Fruit fly (Drosophila melanogaster): ENCODE data around the gene Jupiter.
A peak's percentile ranks its signal among the peaks of the same experiment; 100 is the strongest.

Gene Jupiter

dm6 chr3R:11617849-11618248 is 1.9 kb downstream of the Jupiter start:
- TF ChIP-seq dl (GFP tag; optimal IDR thresholded peaks at IDR 0.05; ENCODE audit: insufficient read depth in 1 of 2, partially characterized antibody in 2 of 2): no peak
- no peak for TF ChIP-seq ey (GFP tag; optimal IDR thresholded peaks at IDR 0.05)
- TF ChIP-seq CrebA (GFP tag; optimal IDR thresholded peaks at IDR 0.05; ENCODE audit: borderline replicate concordance): no peak

dm6 chr3R:11617363-11617762 is 2.3 kb downstream of the Jupiter start:
- TF ChIP-seq Sp1 (GFP tag; optimal IDR thresholded peaks at IDR 0.05) (no peak), Hr83 (GFP tag; optimal IDR thresholded peaks at IDR 0.05; ENCODE audit: poor library complexity, severe bottlenecking) (no peak), dsf (GFP tag; optimal IDR thresholded peaks at IDR 0.05; ENCODE audit: borderline replicate concordance) (no peak), Hnf4 (GFP tag; optimal IDR thresholded peaks at IDR 0.05) (no peak)

- TF ChIP-seq Dfd (GFP tag; optimal IDR thresholded peaks at IDR 0.05) (no peak), Dif (GFP tag; optimal IDR thresholded peaks at IDR 0.05; ENCODE audit: partially characterized antibody) (no peak), dsf (GFP tag; optimal IDR thresholded peaks at IDR 0.05; ENCODE audit: borderline replicate concordance) (no peak), Rel (GFP tag; optimal IDR thresholded peaks at IDR 0.05) (no peak), Rel (tag; optimal IDR thresholded peaks at IDR 0.05) (no peak), lola (GFP tag; optimal IDR thresholded peaks at IDR 0.05) (no peak), OdsH (GFP tag; optimal IDR thresholded peaks at IDR 0.05) (no peak), jim (GFP tag; optimal IDR thresholded peaks at IDR 0.05) (no peak), CrebA (GFP tag; optimal IDR thresholded peaks at IDR 0.05; ENCODE audit: borderline replicate concordance) (no peak), N (GFP tag; optimal IDR thresholded peaks at IDR 0.05) (no peak), pan (optimal IDR thresholded peaks at IDR 0.05) (no peak)
Measured at dm6 chr3R:11616219-11616618, 3.5 kb downstream of the Jupiter start.

dm6 chr3R:11615415-11616104 is 4.1 kb downstream of the Jupiter start:
- no peak for TF ChIP-seq Rel (GFP tag; optimal IDR thresholded peaks at IDR 0.05)
- peak; percentile 22 for TF ChIP-seq Rel (tag; optimal IDR thresholded peaks at IDR 0.05)
- TF ChIP-seq CG32264 (GFP tag; optimal IDR thresholded peaks at IDR 0.05): no peak
- no peak for TF ChIP-seq lola (GFP tag; optimal IDR thresholded peaks at IDR 0.05)

- TF ChIP-seq CG9705 (GFP tag; optimal IDR thresholded peaks at IDR 0.05) (peak; percentile 26), usp (GFP tag; optimal IDR thresholded peaks at IDR 0.05) (no peak), Hnf4 (GFP tag; optimal IDR thresholded peaks at IDR 0.05) (peak; percentile 59), rgr (GFP tag; optimal IDR thresholded peaks at IDR 0.05) (peak; percentile 58), dsf (GFP tag; optimal IDR thresholded peaks at IDR 0.05; ENCODE audit: borderline replicate concordance) (no peak), ey (GFP tag; optimal IDR thresholded peaks at IDR 0.05) (peak; percentile 66), Dif (GFP tag; optimal IDR thresholded peaks at IDR 0.05; ENCODE audit: partially characterized antibody) (no peak), h (GFP tag; optimal IDR thresholded peaks at IDR 0.05) (peak; percentile 75), fru (GFP tag; optimal IDR thresholded peaks at IDR 0.05) (peak; percentile 61), Hr78 (GFP tag; optimal IDR thresholded peaks at IDR 0.05) (no peak), Myc (optimal IDR thresholded peaks at IDR 0.05) (no peak), OdsH (GFP tag; optimal IDR thresholded peaks at IDR 0.05) (peak; percentile 63), Sp1 (GFP tag; optimal IDR thresholded peaks at IDR 0.05) (peak; percentile 40), Vsx2 (GFP tag; optimal IDR thresholded peaks at IDR 0.05; ENCODE audit: partially characterized antibody) (no peak), br (GFP tag; optimal IDR thresholded peaks at IDR 0.05) (peak; percentile 59), HLH106 (tag; optimal IDR thresholded peaks at IDR 0.05) (peak; percentile 69), CrebA (GFP tag; optimal IDR thresholded peaks at IDR 0.05; ENCODE audit: borderline replicate concordance) (no peak), Rel (GFP tag; optimal IDR thresholded peaks at IDR 0.05) (no peak), Rel (tag; optimal IDR thresholded peaks at IDR 0.05) (peak; percentile 21), Mio (GFP tag; optimal IDR thresholded peaks at IDR 0.05) (no peak), jim (GFP tag; optimal IDR thresholded peaks at IDR 0.05) (no peak), foxo (GFP tag; optimal IDR thresholded peaks at IDR 0.05) (peak in 1 of 2 experiments; percentile 44), psq (GFP tag; optimal IDR thresholded peaks at IDR 0.05) (peak; percentile 23), woc (GFP tag; optimal IDR thresholded peaks at IDR 0.05) (peak; percentile 29), CG32264 (GFP tag; optimal IDR thresholded peaks at IDR 0.05) (peak; percentile 33), N (GFP tag; optimal IDR thresholded peaks at IDR 0.05) (no peak)
Measured at dm6 chr3R:11614507-11614906, 5.2 kb downstream of the Jupiter start.

Measured in whole organism, wandering third instar larva.